Worm (Caenorhabditis elegans): ENCODE data around the gene srg-32.
A peak's percentile ranks its signal among the peaks of the same experiment; 100 is the strongest.

Gene srg-32

DNA sequence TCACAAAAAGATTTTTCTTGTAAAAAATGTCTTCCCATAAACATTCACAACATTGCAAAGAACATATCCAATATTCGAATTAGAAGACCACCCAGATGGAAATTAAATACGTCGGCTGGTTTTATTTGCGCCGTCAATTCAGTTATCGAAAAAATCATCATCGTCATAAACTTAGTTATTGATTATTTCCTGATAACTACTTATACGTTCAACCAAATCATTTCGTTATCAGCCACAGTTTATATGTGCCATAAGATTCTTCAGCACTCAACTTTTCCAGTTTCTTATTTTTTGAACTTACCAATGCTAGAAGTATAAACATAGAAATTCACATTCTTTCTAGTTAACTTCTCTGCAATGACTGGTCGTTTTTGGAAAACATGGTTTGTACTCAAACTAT lies 8.0 kb downstream of the srg-32 start:
- TF ChIP-seq lsy-2 (tag; optimal IDR thresholded peaks at IDR 0.05) (no peak), lin-32 (GFP tag; optimal IDR thresholded peaks at IDR 0.05) (no peak), sem-2 (GFP tag; optimal IDR thresholded peaks at IDR 0.05) (no peak), tbx-8 (GFP tag; optimal IDR thresholded peaks at IDR 0.05) (no peak), lin-13 (tag; optimal IDR thresholded peaks at IDR 0.05) (no peak), zip-8 (tag; optimal IDR thresholded peaks at IDR 0.05) (no peak), mls-2 (tag; optimal IDR thresholded peaks at IDR 0.05) (no peak), ceh-39 (tag; optimal IDR thresholded peaks at IDR 0.05) (no peak), mab-5 (tag; optimal IDR thresholded peaks at IDR 0.05) (no peak), drap-1 (GFP tag; optimal IDR thresholded peaks at IDR 0.05) (no peak), ces-1 (GFP tag; optimal IDR thresholded peaks at IDR 0.05) (no peak), bed-3 (GFP tag; optimal IDR thresholded peaks at IDR 0.05) (no peak), flh-1 (GFP tag; optimal IDR thresholded peaks at IDR 0.05) (no peak)

DNA sequence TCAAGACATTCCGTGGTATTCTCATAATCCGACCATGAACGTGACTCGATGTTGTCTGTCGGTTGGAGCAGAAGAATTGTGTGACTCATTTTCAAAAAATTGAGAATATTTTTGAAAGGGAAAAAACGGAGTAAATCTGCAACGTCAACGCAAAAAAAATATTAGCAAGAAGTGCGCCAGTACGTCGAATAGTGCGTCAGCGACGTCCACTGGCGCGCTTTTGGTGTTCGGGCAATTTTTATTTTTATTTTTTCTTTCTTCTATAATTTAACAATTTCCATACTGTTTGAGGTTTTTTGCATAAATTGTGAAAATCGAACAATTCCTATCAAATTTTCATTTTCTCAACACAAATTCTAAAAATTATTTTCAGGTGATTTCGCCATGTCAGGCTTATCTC lies 9.7 kb downstream of the srg-32 start, which contains the start of the genes erh-1 and lpd-9:
Gene erh-1 (minus strand): TSS at position 204 of the 400 bp plus-strand sequence.
Gene lpd-9 (plus strand): TSS at position 368 of the 400 bp plus-strand sequence.
- no peak for TF ChIP-seq unc-39 (tag; optimal IDR thresholded peaks at IDR 0.05)
- peak; percentile 73 for TF ChIP-seq mep-1 (tag; optimal IDR thresholded peaks at IDR 0.05)
- peak; percentile 66 for TF ChIP-seq lsy-2 (tag; optimal IDR thresholded peaks at IDR 0.05)
- peak; percentile 46 for TF ChIP-seq lin-13 (tag; optimal IDR thresholded peaks at IDR 0.05)
- no peak for TF ChIP-seq mab-5 (tag; optimal IDR thresholded peaks at IDR 0.05)
- TF ChIP-seq pha-4 (tag; optimal IDR thresholded peaks at IDR 0.05) = peak; percentile 79
- peak; percentile 22 for TF ChIP-seq ces-1 (GFP tag; optimal IDR thresholded peaks at IDR 0.05)
- no peak for TF ChIP-seq sptf-1 (tag; optimal IDR thresholded peaks at IDR 0.05)
- TF ChIP-seq blmp-1 (tag; optimal IDR thresholded peaks at IDR 0.05) = no peak
- TF ChIP-seq cnd-1 (tag; optimal IDR thresholded peaks at IDR 0.05) = peak; percentile 23

DNA sequence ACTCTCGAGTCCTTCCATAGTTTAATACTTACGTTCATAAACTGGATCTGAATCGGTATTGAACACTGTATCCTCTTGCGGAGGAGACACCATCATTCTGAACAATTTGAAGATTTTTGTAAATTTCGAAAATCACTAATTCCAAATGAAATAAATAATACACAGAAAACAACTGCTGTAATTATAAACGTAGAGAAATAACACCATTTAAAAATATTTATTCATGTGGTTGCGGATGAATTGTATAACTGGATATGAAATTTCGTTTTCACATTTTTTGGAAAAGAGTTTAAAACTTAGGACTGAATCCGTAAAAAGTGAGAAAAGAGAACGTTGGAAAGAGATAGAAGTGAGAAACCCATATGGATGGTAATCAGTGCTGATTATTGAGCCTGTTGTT lies 10.4 kb downstream of the srg-32 start, which contains the start of gene mics-1:
Gene mics-1 (minus strand): TSS at position 101 of the 400 bp plus-strand sequence.
- TF ChIP-seq ham-2 (GFP tag; optimal IDR thresholded peaks at IDR 0.05) = no peak
- TF ChIP-seq elt-3 (tag; optimal IDR thresholded peaks at IDR 0.05) = no peak
- TF ChIP-seq pha-4 (tag; optimal IDR thresholded peaks at IDR 0.05) = no peak
- TF ChIP-seq snpc-4 (tag; optimal IDR thresholded peaks at IDR 0.05) = no peak
- TF ChIP-seq nhr-12 (tag; optimal IDR thresholded peaks at IDR 0.05) = no peak
- TF ChIP-seq elt-1 (tag; optimal IDR thresholded peaks at IDR 0.05; ENCODE audit: borderline replicate concordance, insufficient read depth) = no peak
- no peak for TF ChIP-seq lin-13 (tag; optimal IDR thresholded peaks at IDR 0.05)
- no peak for TF ChIP-seq unc-39 (tag; optimal IDR thresholded peaks at IDR 0.05)
- TF ChIP-seq ceh-83 (GFP tag; optimal IDR thresholded peaks at IDR 0.05) = no peak
- TF ChIP-seq mls-2 (tag; optimal IDR thresholded peaks at IDR 0.05) = no peak
- no peak for TF ChIP-seq nhr-2 (tag; optimal IDR thresholded peaks at IDR 0.05)
- TF ChIP-seq zip-8 (tag; optimal IDR thresholded peaks at IDR 0.05) = no peak
- no peak for TF ChIP-seq ztf-11 (tag; optimal IDR thresholded peaks at IDR 0.05)
- TF ChIP-seq lin-32 (GFP tag; optimal IDR thresholded peaks at IDR 0.05) = no peak
- no peak for TF ChIP-seq nhr-237 (tag; optimal IDR thresholded peaks at IDR 0.05)
- no peak for TF ChIP-seq tbx-8 (GFP tag; optimal IDR thresholded peaks at IDR 0.05)
- TF ChIP-seq drap-1 (GFP tag; optimal IDR thresholded peaks at IDR 0.05) = no peak
- no peak for TF ChIP-seq ceh-43 (GFP tag; optimal IDR thresholded peaks at IDR 0.05)
- no peak for TF ChIP-seq lsy-2 (tag; optimal IDR thresholded peaks at IDR 0.05)

DNA sequence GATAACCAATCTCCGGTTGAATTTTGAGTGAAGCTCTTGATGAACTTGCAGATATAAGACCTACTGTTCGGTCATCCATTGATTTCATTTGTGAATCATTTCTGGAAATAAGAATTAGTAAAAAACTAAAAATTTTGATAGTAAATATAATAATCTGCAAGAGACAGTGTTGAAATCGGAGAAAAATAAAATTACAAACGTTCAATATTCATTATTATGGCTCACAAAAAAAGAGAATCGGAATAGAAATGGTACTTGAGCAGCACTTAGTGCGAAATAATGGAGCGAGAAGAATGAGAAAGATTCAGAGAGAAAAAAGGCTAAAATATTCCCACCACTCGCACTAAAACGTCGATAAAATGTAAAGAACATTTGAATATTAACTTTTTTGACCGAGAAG lies 12.3 kb downstream of the srg-32 start, which contains the start of gene vps-54:
Gene vps-54 (minus strand): TSS at position 101 of the 400 bp plus-strand sequence.
- TF ChIP-seq nhr-237 (tag; optimal IDR thresholded peaks at IDR 0.05) (no peak), flh-1 (GFP tag; optimal IDR thresholded peaks at IDR 0.05) (no peak), mep-1 (tag; optimal IDR thresholded peaks at IDR 0.05) (no peak), lin-32 (GFP tag; optimal IDR thresholded peaks at IDR 0.05) (no peak), M03D4.4 (tag; optimal IDR thresholded peaks at IDR 0.05) (no peak), ham-2 (GFP tag; optimal IDR thresholded peaks at IDR 0.05) (no peak), ztf-11 (tag; optimal IDR thresholded peaks at IDR 0.05) (no peak), hlh-1 (tag; optimal IDR thresholded peaks at IDR 0.05) (no peak), bed-3 (GFP tag; optimal IDR thresholded peaks at IDR 0.05) (no peak), elt-3 (tag; optimal IDR thresholded peaks at IDR 0.05) (no peak), nhr-2 (tag; optimal IDR thresholded peaks at IDR 0.05) (no peak), unc-39 (tag; optimal IDR thresholded peaks at IDR 0.05) (no peak), nhr-12 (tag; optimal IDR thresholded peaks at IDR 0.05) (no peak), ces-1 (GFP tag; optimal IDR thresholded peaks at IDR 0.05) (no peak), blmp-1 (tag; optimal IDR thresholded peaks at IDR 0.05) (no peak), ceh-83 (GFP tag; optimal IDR thresholded peaks at IDR 0.05) (no peak), sem-2 (GFP tag; optimal IDR thresholded peaks at IDR 0.05) (no peak)
